Fruit fly (Drosophila melanogaster) whole organism, pupa: Measurements from ENCODE around the gene CG34174.

Experiments used
- CG10348 ChIP-seq: fragments of 200-800 bp; sonication (Bioruptor generic); IDR thresholded peaks from 2 replicates; pipeline ENCODE4 v1.3.6; 2022; ENCODE audit warnings: missing biosample characterization, missing genetic modification characterization
- CG12605 ChIP-seq: fragments of 200-800 bp; sonication (Bioruptor generic); IDR thresholded peaks from 2 replicates; pipeline ENCODE4 v1.3.6; 2022; ENCODE audit warnings: missing biosample characterization, missing genetic modification characterization
- CG13204 ChIP-seq: fragments of 200-800 bp; sonication (Bioruptor generic); optimal IDR thresholded peaks from 2 replicates; lab custom pipeline; 2018; ENCODE audit warnings: missing biosample characterization, mild to moderate bottlenecking, missing genetic modification characterization, moderate library complexity
- CG14655 ChIP-seq: fragments of 200-800 bp; sonication (Bioruptor generic); optimal IDR thresholded peaks from 3 replicates; lab custom pipeline; 2017; ENCODE audit warnings: mild to moderate bottlenecking, missing biosample characterization, missing genetic modification reagents, missing genetic modification characterization
- CG15710 ChIP-seq: fragments of 200-800 bp; sonication (Bioruptor generic); optimal IDR thresholded peaks from 2 replicates; lab custom pipeline; 2018; ENCODE audit warnings: missing biosample characterization, mild to moderate bottlenecking, missing genetic modification characterization, moderate library complexity
- CG17806 ChIP-seq: fragments of 200-800 bp; sonication (Bioruptor generic); optimal IDR thresholded peaks from 2 replicates; lab custom pipeline; 2018; ENCODE audit warnings: missing biosample characterization, mild to moderate bottlenecking, missing genetic modification characterization, moderate library complexity
- CG32121 ChIP-seq: fragments of 200-800 bp; sonication (Bioruptor generic); IDR thresholded peaks from 2 replicates; pipeline ENCODE4 v1.3.6; 2022; ENCODE audit warnings: missing biosample characterization, missing genetic modification characterization
- CG34367 ChIP-seq: fragments of 200-800 bp; sonication (Bioruptor generic); optimal IDR thresholded peaks from 2 replicates; lab custom pipeline; 2018; ENCODE audit warnings: missing biosample characterization, mild to moderate bottlenecking, missing genetic modification characterization
- CG4496 ChIP-seq: fragments of 200-800 bp; sonication (Bioruptor generic); IDR thresholded peaks from 3 replicates; pipeline ENCODE4 v1.3.6; 2022; ENCODE audit warnings: missing biosample characterization, missing genetic modification characterization
- CG8159 ChIP-seq: fragments of 200-800 bp; sonication (Bioruptor generic); optimal IDR thresholded peaks from 3 replicates; lab custom pipeline; 2018; ENCODE audit warnings: missing biosample characterization, mild to moderate bottlenecking, missing genetic modification characterization, moderate library complexity
- CG8301 ChIP-seq: fragments of 200-800 bp; sonication (Bioruptor generic); optimal IDR thresholded peaks from 2 replicates; lab custom pipeline; 2018; ENCODE audit warnings: missing biosample characterization, mild to moderate bottlenecking, missing genetic modification characterization
- CG9948 ChIP-seq: fragments of 200-800 bp; sonication (Bioruptor generic); optimal IDR thresholded peaks from 2 replicates; lab custom pipeline; 2018; ENCODE audit warnings: missing biosample characterization, mild to moderate bottlenecking, missing genetic modification characterization, moderate library complexity
- D1 ChIP-seq: fragments of 200-800 bp; sonication (Bioruptor generic); optimal IDR thresholded peaks from 2 replicates; lab custom pipeline; 2018; ENCODE audit warnings: missing biosample characterization, mild to moderate bottlenecking, missing genetic modification characterization, moderate library complexity
- EcR ChIP-seq: fragments of 200-800 bp; sonication (Bioruptor generic); optimal IDR thresholded peaks from 3 replicates; lab custom pipeline; 2019; ENCODE audit warnings: missing biosample characterization, missing genetic modification characterization, mild to moderate bottlenecking, moderate library complexity, missing genetic modification reagents
- Ets98B ChIP-seq: fragments of 200-800 bp; sonication (Bioruptor generic); IDR thresholded peaks from 2 replicates; pipeline ENCODE4 v1.3.6; 2022; ENCODE audit warnings: missing biosample characterization, missing genetic modification characterization
- Pif1A ChIP-seq: fragments of 200-800 bp; sonication (Bioruptor generic); optimal IDR thresholded peaks from 3 replicates; lab custom pipeline; 2016; ENCODE audit warnings: missing biosample characterization, missing genetic modification characterization
- Pif1B ChIP-seq: fragments of 200-800 bp; sonication (Bioruptor generic); optimal IDR thresholded peaks from 3 replicates; lab custom pipeline; 2016; ENCODE audit warnings: missing biosample characterization, missing genetic modification characterization
- Snoo ChIP-seq: fragments of 200-800 bp; sonication (Bioruptor generic); optimal IDR thresholded peaks from 3 replicates; lab custom pipeline; 2017; ENCODE audit warnings: missing biosample characterization, mild to moderate bottlenecking, missing genetic modification characterization, inconsistent platforms
- fd96Ca ChIP-seq: fragments of 200-800 bp; sonication (Bioruptor generic); IDR thresholded peaks from 3 replicates; pipeline ENCODE4 v1.3.6; 2022; ENCODE audit warnings: missing biosample characterization, missing genetic modification characterization
- gl ChIP-seq: fragments of 200-800 bp; sonication (Bioruptor generic); optimal IDR thresholded peaks from 2 replicates; lab custom pipeline; 2018; ENCODE audit warnings: missing biosample characterization, mild to moderate bottlenecking, missing genetic modification characterization
- rn ChIP-seq: fragments of 200-800 bp; sonication (Bioruptor generic); IDR thresholded peaks from 2 replicates; pipeline ENCODE4 v1.3.6; 2022; ENCODE audit warnings: missing biosample characterization, missing genetic modification characterization

CG34174 gene

DNA sequence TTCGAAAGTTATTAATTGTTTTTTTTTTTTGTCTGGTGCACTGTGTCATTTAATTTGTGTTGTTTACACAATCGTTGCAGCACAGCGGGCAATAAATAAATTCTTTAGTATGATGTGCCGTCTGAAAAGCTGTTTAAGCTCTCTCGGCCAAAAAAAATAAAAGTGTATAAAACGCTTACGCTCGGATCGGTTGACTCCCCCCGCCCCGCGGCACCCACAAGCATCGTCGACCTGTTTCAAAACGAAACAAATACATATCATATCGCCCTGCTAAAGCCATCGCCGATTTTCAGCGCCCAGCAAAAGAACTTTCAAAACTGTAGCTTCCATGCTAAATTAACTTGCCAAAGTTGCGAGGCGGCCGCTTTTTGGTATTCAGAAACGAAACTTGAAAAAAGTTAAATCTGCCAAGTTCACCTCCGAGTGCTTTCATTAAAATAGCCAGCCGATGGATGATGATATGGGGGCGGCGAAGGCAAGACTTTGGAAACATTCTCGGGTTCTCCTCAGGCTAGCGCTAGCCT is 19.7 kb upstream of the CG34174 start:
- TF ChIP-seq CG10348 (GFP tag; lab: Robert Waterston, UW) = no peak
- TF ChIP-seq EcR (GFP tag; lab: Kevin White, UChicago) = peak; percentile 42
- no peak for TF ChIP-seq CG32121 (GFP tag; lab: Robert Waterston, UW)
- no peak for TF ChIP-seq CG17806 (tag; lab: Kevin White, UChicago)
- no peak for TF ChIP-seq CG14655
- TF ChIP-seq CG9948 (tag; lab: Kevin White, UChicago) = no peak
- no peak for TF ChIP-seq Pif1A (GFP tag; lab: Kevin White, UChicago)
- TF ChIP-seq fd96Ca (GFP tag; lab: Robert Waterston, UW) = no peak
- TF ChIP-seq CG15710 (tag; lab: Kevin White, UChicago) = no peak

DNA sequence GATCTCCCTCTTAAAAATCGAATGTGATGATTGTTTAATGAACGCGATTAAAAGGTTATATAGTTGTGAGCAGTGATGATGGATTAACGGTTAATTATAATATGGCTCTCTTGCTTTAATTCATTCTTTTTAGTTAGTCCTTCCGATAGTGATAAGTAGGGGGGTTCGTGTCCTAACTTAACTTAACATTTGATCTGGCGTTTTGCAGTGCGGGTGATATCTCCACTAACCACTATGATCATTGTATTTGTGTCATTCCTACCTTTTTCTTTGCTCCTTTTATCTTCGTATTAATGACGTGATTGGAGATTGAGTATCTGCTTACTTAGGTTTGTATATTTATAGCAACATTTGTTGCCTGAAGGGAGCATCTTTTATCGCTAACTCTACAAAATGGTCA is 18.7 kb upstream of the CG34174 start:
- TF ChIP-seq CG14655 = no peak
- TF ChIP-seq CG8301 (tag; lab: Kevin White, UChicago) = no peak
- TF ChIP-seq CG13204 = no peak
- TF ChIP-seq Snoo (tag; lab: Kevin White, UChicago) = no peak
- TF ChIP-seq gl (tag; lab: Kevin White, UChicago) = no peak
- no peak for TF ChIP-seq Pif1B (GFP tag; lab: Kevin White, UChicago)
- TF ChIP-seq fd96Ca (GFP tag; lab: Robert Waterston, UW) = no peak
- TF ChIP-seq CG12605 (GFP tag; lab: Robert Waterston, UW) = no peak
- TF ChIP-seq Ets98B = no peak
- TF ChIP-seq CG32121 (GFP tag; lab: Robert Waterston, UW) = no peak
- no peak for TF ChIP-seq EcR (GFP tag; lab: Kevin White, UChicago)

DNA sequence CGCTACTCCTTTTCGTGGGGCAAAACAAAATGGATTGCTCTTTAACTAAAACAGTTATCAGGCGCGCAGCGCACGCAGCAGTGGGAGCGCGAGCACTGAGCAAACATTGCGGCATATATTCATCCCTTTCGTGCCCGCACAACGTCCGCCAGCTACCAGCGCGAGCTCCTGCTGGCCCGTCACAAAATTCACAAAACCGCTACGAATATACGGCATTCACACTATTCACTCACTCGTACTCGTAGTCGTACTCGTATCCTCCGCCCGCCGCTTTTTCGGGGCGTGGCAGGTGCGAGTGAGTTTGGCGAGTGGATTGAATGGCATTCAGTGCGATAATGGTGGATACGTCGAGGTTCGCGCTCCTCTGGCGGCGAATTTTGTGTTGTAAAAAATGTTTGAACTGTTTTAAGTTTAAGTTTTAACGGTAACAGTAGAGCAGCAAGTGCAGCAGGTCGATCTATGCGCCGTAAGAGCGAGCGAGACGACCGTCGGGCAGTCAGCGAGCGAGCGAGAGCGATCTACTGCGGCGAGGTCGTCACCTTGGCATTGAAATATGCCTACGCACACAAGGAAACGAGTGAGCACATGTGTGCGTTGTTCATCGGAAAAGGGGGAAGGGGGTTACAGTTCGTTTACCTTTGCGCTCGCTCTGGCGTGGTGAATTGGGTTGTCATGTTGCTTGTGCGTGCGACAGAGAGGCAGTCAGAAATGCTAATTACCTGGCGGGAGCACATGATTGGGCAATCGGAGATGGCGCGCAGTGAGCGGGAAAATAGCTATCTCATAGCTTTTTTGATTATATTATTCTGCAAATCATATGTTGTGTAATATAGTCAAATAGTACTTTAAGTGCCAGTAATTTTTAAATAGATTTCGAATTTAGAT is 17.2 kb upstream of the CG34174 start:
- TF ChIP-seq CG4496 (GFP tag; lab: Robert Waterston, UW) (no peak), CG14655 (peak; percentile 81), Pif1B (GFP tag; lab: Kevin White, UChicago) (peak; percentile 47), CG15710 (tag; lab: Kevin White, UChicago) (peak; percentile 12), CG34367 (no peak), Ets98B (no peak), CG17806 (tag; lab: Kevin White, UChicago) (peak; percentile 27), rn (GFP tag; lab: Robert Waterston, UW) (no peak), CG8301 (tag; lab: Kevin White, UChicago) (peak; percentile 65), fd96Ca (GFP tag; lab: Robert Waterston, UW) (no peak), CG9948 (tag; lab: Kevin White, UChicago) (peak; percentile 36), gl (tag; lab: Kevin White, UChicago) (peak; percentile 30), Snoo (tag; lab: Kevin White, UChicago) (peak; percentile 34), CG32121 (GFP tag; lab: Robert Waterston, UW) (no peak), CG13204 (peak; percentile 56), D1 (no peak), EcR (GFP tag; lab: Kevin White, UChicago) (peak; percentile 100), Pif1A (GFP tag; lab: Kevin White, UChicago) (peak; percentile 58), CG10348 (GFP tag; lab: Robert Waterston, UW) (no peak), CG8159 (peak; percentile 37)
- TF ChIP-seq, all 21 proteins: peak for 12

DNA sequence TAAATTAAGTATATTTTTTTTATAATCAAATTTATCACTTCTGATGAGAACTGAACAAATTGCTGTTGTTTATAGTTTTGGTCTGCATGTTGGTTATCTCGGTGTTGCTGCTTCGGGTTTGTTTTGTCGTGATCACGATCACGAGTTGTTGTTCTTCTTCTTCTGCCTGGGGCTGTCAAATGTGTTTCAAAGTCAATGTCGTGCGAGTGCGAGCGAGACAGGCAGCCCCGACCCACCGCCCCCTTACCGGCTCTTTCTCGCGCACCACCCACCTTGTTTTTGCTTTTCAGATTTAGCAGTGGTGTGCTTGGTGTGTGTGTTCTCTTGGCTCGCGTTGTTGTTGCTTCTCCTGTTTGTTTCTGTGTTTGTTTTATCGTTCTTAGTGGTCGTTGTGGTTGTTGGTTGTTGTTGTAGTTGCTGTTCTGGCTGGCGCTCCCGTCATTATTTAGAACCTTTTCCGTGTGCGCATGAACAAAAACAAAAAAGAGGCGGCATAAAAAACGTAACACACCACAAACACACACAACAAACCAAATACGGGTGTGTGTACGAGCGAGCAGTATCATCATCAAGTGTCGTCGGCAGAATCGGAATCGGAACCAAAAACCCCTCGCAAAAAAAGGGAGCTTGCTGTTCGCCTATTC is 16.5 kb upstream of the CG34174 start, which contains the start of gene COX7AL2:
COX7AL2 (minus strand) TSS at position 438 of the 644 bp plus-strand sequence.
- TF ChIP-seq CG14655 (peak; percentile 28), CG15710 (tag; lab: Kevin White, UChicago) (no peak)
- TF ChIP-seq, all 21 proteins: peak for 1

DNA sequence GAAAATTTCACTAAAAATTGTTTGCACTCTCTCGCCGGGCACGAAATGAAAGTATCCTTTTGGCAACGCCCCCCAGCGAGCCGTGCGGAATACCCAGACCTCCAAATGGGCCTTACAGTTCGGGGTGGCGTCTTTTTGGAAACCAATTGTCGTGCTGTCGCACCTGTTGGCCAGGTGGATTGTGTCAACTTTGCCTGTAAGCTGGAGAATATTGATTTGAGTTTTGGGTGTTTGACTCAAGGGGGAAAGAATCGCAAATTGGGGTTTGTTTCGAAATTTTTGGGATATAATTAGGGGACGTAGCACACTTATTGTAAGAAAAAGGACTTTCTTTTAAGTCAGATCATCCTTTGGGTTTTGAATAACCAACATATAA is 16.0 kb upstream of the CG34174 start:
- no peak for TF ChIP-seq CG14655
- no peak for TF ChIP-seq Pif1A (GFP tag; lab: Kevin White, UChicago)
- no peak for TF ChIP-seq CG4496 (GFP tag; lab: Robert Waterston, UW)
- TF ChIP-seq CG10348 (GFP tag; lab: Robert Waterston, UW) = no peak
- TF ChIP-seq CG8159 = no peak
- no peak for TF ChIP-seq rn (GFP tag; lab: Robert Waterston, UW)
- TF ChIP-seq fd96Ca (GFP tag; lab: Robert Waterston, UW) = no peak
- no peak for TF ChIP-seq Snoo (tag; lab: Kevin White, UChicago)
- no peak for TF ChIP-seq CG17806 (tag; lab: Kevin White, UChicago)
- no peak for TF ChIP-seq CG34367
- no peak for TF ChIP-seq CG15710 (tag; lab: Kevin White, UChicago)
- TF ChIP-seq CG8301 (tag; lab: Kevin White, UChicago) = no peak
